Worm (Caenorhabditis elegans) whole organism, L4 larva: ENCODE results near the gene fbxl-3.

Experiments used
- D1046.2 ChIP-seq: fragments of 200-800 bp; sonication (Bioruptor generic); IDR thresholded peaks from 2 replicates; pipeline ENCODE4 v1.3.6; 2022; ENCODE audit warnings: missing genetic modification characterization, missing compliant biosample characterization
- F10B5.3 ChIP-seq: sonication (generic microtip); optimal IDR thresholded peaks from 2 replicates; lab custom pipeline; 2016; ENCODE audit warnings: mild to moderate bottlenecking, missing genetic modification characterization, missing compliant biosample characterization
- F26F4.8 ChIP-seq: fragments of 200-800 bp; sonication (Bioruptor generic); conservative IDR thresholded peaks from 2 replicates; pipeline ENCODE4 v1.3.6; 2022; ENCODE audit warnings: missing genetic modification characterization, missing compliant biosample characterization
- F37D6.2 ChIP-seq: sonication (generic microtip); optimal IDR thresholded peaks from 2 replicates; lab custom pipeline; 2016; ENCODE audit warnings: mild to moderate bottlenecking, missing genetic modification characterization, missing compliant biosample characterization
- F44E2.7 ChIP-seq: fragments of 200-800 bp; sonication (Bioruptor generic); IDR thresholded peaks from 2 replicates; pipeline ENCODE4 v2.1.2; 2022; ENCODE audit warnings: missing genetic modification characterization, missing compliant biosample characterization
- T20F7.1 ChIP-seq: fragments of 200-800 bp; sonication (Bioruptor generic); optimal IDR thresholded peaks from 2 replicates; lab custom pipeline; 2018; ENCODE audit warnings: mild to moderate bottlenecking, missing genetic modification characterization, missing compliant biosample characterization
- T26A8.4 ChIP-seq: fragments of 200-800 bp; sonication (Bioruptor generic); IDR thresholded peaks from 2 replicates; pipeline ENCODE4 v1.3.6; 2022; ENCODE audit warnings: missing genetic modification characterization, missing compliant biosample characterization
- Y75B8A.6 ChIP-seq: fragments of 200-800 bp; sonication (Bioruptor generic); IDR thresholded peaks from 2 replicates; pipeline ENCODE4 v1.3.6; 2022; ENCODE audit warnings: missing genetic modification reagents, missing genetic modification characterization, missing compliant biosample characterization
- ZK546.5 ChIP-seq, 2 experiments: sonication (generic microtip); optimal IDR thresholded peaks; 2 replicates each; lab custom pipeline; 2017; ENCODE audit warnings: missing biosample characterization in 2 of 2, missing genetic modification characterization in 2 of 2
- aha-1 ChIP-seq: fragments of 150-350 bp; peaks from one replicate; lab custom pipeline; 2014; ENCODE audit warnings: missing biosample characterization, missing genetic modification characterization
- aly-2 ChIP-seq: sonication (generic microtip); optimal IDR thresholded peaks from 2 replicates; lab custom pipeline; 2018; ENCODE audit warnings: missing biosample characterization, missing genetic modification characterization
- ceh-62 ChIP-seq: sonication (generic microtip); optimal IDR thresholded peaks from 2 replicates; lab custom pipeline; 2017; ENCODE audit warnings: missing biosample characterization, missing genetic modification characterization
- ces-1 ChIP-seq: fragments of 150-350 bp; sonication (generic microtip); optimal IDR thresholded peaks from 4 replicates; lab custom pipeline; 2014; ENCODE audit warnings: missing biosample characterization, missing genetic modification reagents, missing genetic modification characterization
- daf-8 ChIP-seq: fragments of 200-800 bp; sonication (Bioruptor generic); IDR thresholded peaks from 2 replicates; pipeline ENCODE4 v1.3.6; 2022; ENCODE audit warnings: missing genetic modification characterization, missing compliant biosample characterization
- dmd-9 ChIP-seq: fragments of 200-800 bp; sonication (Bioruptor generic); IDR thresholded peaks from 2 replicates; pipeline ENCODE4 v1.3.6; 2022; ENCODE audit warnings: missing genetic modification reagents, missing genetic modification characterization, missing compliant biosample characterization
- dpl-1 ChIP-seq: fragments of 150-350 bp; optimal IDR thresholded peaks from 2 replicates; lab custom pipeline; 2014; ENCODE audit warnings: missing biosample characterization, missing genetic modification reagents, missing genetic modification characterization
- egl-27 ChIP-seq: sonication (generic microtip); optimal IDR thresholded peaks from 3 replicates; lab custom pipeline; 2017; ENCODE audit warnings: missing biosample characterization, missing genetic modification reagents, missing genetic modification characterization
- fos-1 ChIP-seq: fragments of 150-350 bp; optimal IDR thresholded peaks from 2 replicates; lab custom pipeline; 2014; ENCODE audit warnings: missing biosample characterization, missing genetic modification characterization
- hlh-11 ChIP-seq: fragments of 200-800 bp; sonication (Bioruptor generic); optimal IDR thresholded peaks from 2 replicates; lab custom pipeline; 2018; ENCODE audit warnings: mild to moderate bottlenecking, missing genetic modification characterization, missing compliant biosample characterization
- hlh-30 ChIP-seq: sonication (generic microtip); optimal IDR thresholded peaks from 2 replicates; lab custom pipeline; 2017; ENCODE audit warnings: antibody characterized with exemption, mild to moderate bottlenecking, missing genetic modification characterization, missing compliant biosample characterization; ENCODE audit not compliant: insufficient read depth
- lim-7 ChIP-seq: fragments of 200-800 bp; sonication (Bioruptor generic); IDR thresholded peaks from 2 replicates; pipeline ENCODE4 v1.3.6; 2022; ENCODE audit warnings: missing genetic modification characterization, missing compliant biosample characterization
- lin-1 ChIP-seq: fragments of 200-800 bp; sonication (Bioruptor generic); IDR thresholded peaks from 2 replicates; pipeline ENCODE4 v1.3.6; 2022; ENCODE audit warnings: missing genetic modification reagents, missing genetic modification characterization, missing compliant biosample characterization
- lin-13 ChIP-seq: fragments of 150-350 bp; optimal IDR thresholded peaks from 2 replicates; lab custom pipeline; 2014; ENCODE audit warnings: missing biosample characterization, missing genetic modification reagents, missing genetic modification characterization
- lin-29 ChIP-seq: fragments of 200-800 bp; sonication (Bioruptor generic); IDR thresholded peaks from 2 replicates; pipeline ENCODE4 v1.3.6; 2022; ENCODE audit warnings: missing genetic modification reagents, missing genetic modification characterization, missing compliant biosample characterization
- lin-38 ChIP-seq: fragments of 200-800 bp; sonication (Bioruptor generic); IDR thresholded peaks from 2 replicates; pipeline ENCODE4 v1.3.6; 2022; ENCODE audit warnings: missing genetic modification reagents, missing genetic modification characterization, missing compliant biosample characterization
- lin-39 ChIP-seq: fragments of 150-350 bp; optimal IDR thresholded peaks from 2 replicates; lab custom pipeline; 2014; ENCODE audit warnings: missing biosample characterization, missing genetic modification reagents, missing genetic modification characterization
- madf-9 ChIP-seq: fragments of 200-800 bp; sonication (Bioruptor generic); conservative IDR thresholded peaks from 2 replicates; pipeline ENCODE4 v1.3.6; 2022; ENCODE audit warnings: missing genetic modification reagents, missing genetic modification characterization, missing compliant biosample characterization
- mdt-29 ChIP-seq: fragments of 200-800 bp; sonication (Bioruptor generic); IDR thresholded peaks from 2 replicates; pipeline ENCODE4 v1.3.6; 2022; ENCODE audit warnings: missing genetic modification reagents, missing genetic modification characterization, missing compliant biosample characterization
- mes-2 ChIP-seq: sonication (generic microtip); optimal IDR thresholded peaks from 2 replicates; lab custom pipeline; 2016; ENCODE audit warnings: missing genotype, mild to moderate bottlenecking, missing genetic modification characterization, missing compliant biosample characterization; ENCODE audit not compliant: poor library complexity, severe bottlenecking
- mxl-3 ChIP-seq: fragments of 200-800 bp; sonication (Bioruptor generic); optimal IDR thresholded peaks from 2 replicates; lab custom pipeline; 2018; ENCODE audit warnings: mild to moderate bottlenecking, missing genetic modification characterization, missing compliant biosample characterization
- nhr-10 ChIP-seq: fragments of 150-350 bp; optimal IDR thresholded peaks from 2 replicates; lab custom pipeline; 2014; ENCODE audit warnings: missing biosample characterization, missing genetic modification characterization
- nhr-28 ChIP-seq: fragments of 150-350 bp; optimal IDR thresholded peaks from 2 replicates; lab custom pipeline; 2014; ENCODE audit warnings: missing biosample characterization, missing genetic modification characterization
- nhr-42 ChIP-seq: fragments of 200-800 bp; sonication (Bioruptor generic); IDR thresholded peaks from 2 replicates; pipeline ENCODE4 v1.3.6; 2022; ENCODE audit warnings: missing genetic modification characterization, missing compliant biosample characterization
- nhr-77 ChIP-seq: fragments of 150-350 bp; optimal IDR thresholded peaks from 2 replicates; lab custom pipeline; 2014; ENCODE audit warnings: missing biosample characterization, missing genetic modification characterization
- pha-4 ChIP-seq, 2 experiments: fragments of 150-350 bp in 1 of 2; fragments of 200-800 bp in 1 of 2; sonication (Bioruptor generic) in 1 of 2; IDR thresholded peaks in 1 of 2; optimal IDR thresholded peaks in 1 of 2; 2 replicates each; pipeline versions ENCODE4 v1.3.6 to Lab custom; 2014 to 2022; ENCODE audit warnings: missing genetic modification characterization in 2 of 2, missing genetic modification reagents in 2 of 2, missing biosample characterization in 1 of 2, missing compliant biosample characterization in 1 of 2
- pqm-1 ChIP-seq: sonication (generic microtip); optimal IDR thresholded peaks from 2 replicates; lab custom pipeline; 2017; ENCODE audit warnings: missing biosample characterization, missing genetic modification characterization
- rbr-2 ChIP-seq: sonication (generic microtip); optimal IDR thresholded peaks from 2 replicates; lab custom pipeline; 2016; ENCODE audit warnings: missing genotype, missing genetic modification characterization, missing compliant biosample characterization
- set-16 ChIP-seq: fragments of 200-800 bp; sonication (Bioruptor generic); IDR thresholded peaks from 2 replicates; pipeline ENCODE4 v1.3.6; 2022; ENCODE audit warnings: missing genetic modification reagents, missing genetic modification characterization, missing compliant biosample characterization
- spr-1 ChIP-seq: sonication (generic microtip); optimal IDR thresholded peaks from 2 replicates; lab custom pipeline; 2016; ENCODE audit warnings: mild to moderate bottlenecking, missing genetic modification characterization, missing compliant biosample characterization
- zip-11 ChIP-seq: fragments of 200-800 bp; sonication (Bioruptor generic); IDR thresholded peaks from 2 replicates; pipeline ENCODE4 v1.3.6; 2022; ENCODE audit warnings: missing genetic modification characterization, missing compliant biosample characterization
- zip-2 ChIP-seq: fragments of 150-350 bp; optimal IDR thresholded peaks from 2 replicates; lab custom pipeline; 2014; ENCODE audit warnings: missing biosample characterization, missing genetic modification characterization

Gene fbxl-3

ce11 chrII:5399201-5399600, 499 bp upstream of the fbxl-3 start, which contains the start of gene mog-5:
Gene mog-5, plus strand, starts transcription at chrII:5399538.
- TF ChIP-seq aly-2 (tag; lab: Kevin White, UChicago) = no peak
- no peak for TF ChIP-seq daf-8 (GFP tag; lab: Robert Waterston, UW)
- TF ChIP-seq dpl-1 (GFP tag; lab: Kevin White, UChicago) = peak; percentile 26
- TF ChIP-seq lin-38 = peak; percentile 40; the same call in 1 of the 2 replicates
- no peak for TF ChIP-seq pha-4 (GFP tag; IDR thresholded peaks at IDR 0.05; lab: Robert Waterston, UW)
- peak; percentile 25 for TF ChIP-seq pha-4 (tag; optimal IDR thresholded peaks at IDR 0.05; lab: Kevin White, UChicago)
- TF ChIP-seq mes-2 (tag; lab: Kevin White, UChicago) = peak; percentile 77
- TF ChIP-seq hlh-30 (tag; lab: Kevin White, UChicago) = peak; percentile 23
- no peak for TF ChIP-seq T20F7.1 (GFP tag; lab: Kevin White, UChicago)

ce11 chrII:5395594-5395993, 3.1 kb downstream of the fbxl-3 start, which contains the start of gene pink-1:
Gene pink-1, minus strand, starts transcription at chrII:5395694.
- TF ChIP-seq pqm-1 (tag; lab: Kevin White, UChicago) (no peak), lin-38 (0 out of 2 replicates have a peak, but pooled peaks have one; percentile 17)

- TF ChIP-seq ZK546.5 (tag; optimal IDR thresholded peaks at IDR 0.05; lab: Kevin White, UChicago) (no peak), aha-1 (tag; lab: Kevin White, UChicago) (peak; percentile 11)
Measured at ce11 chrII:5393090-5393489, 5.6 kb downstream of the fbxl-3 start, which contains the start of gene brap-2. Gene brap-2, minus strand, starts transcription at chrII:5393190.

- TF ChIP-seq lin-1 (GFP tag; lab: Robert Waterston, UW) (no peak), dpl-1 (GFP tag; lab: Kevin White, UChicago) (peak; percentile 55)
Measured at ce11 chrII:5391447-5391846, 7.3 kb downstream of the fbxl-3 start.

ce11 chrII:5389831-5390323, 8.8 kb downstream of the fbxl-3 start, which contains the start of gene ndx-6:
Gene ndx-6, minus strand, starts transcription at chrII:5389881.
- TF ChIP-seq dmd-9 (0 out of 2 replicates have a peak, but pooled peaks have one; percentile 42), aha-1 (tag; lab: Kevin White, UChicago) (peak; percentile 42), nhr-42 (GFP tag; lab: Robert Waterston, UW) (0 out of 2 replicates have a peak, but pooled peaks have one; percentile 64), daf-8 (GFP tag; lab: Robert Waterston, UW) (no peak), lin-39 (no peak), mdt-29 (GFP tag; lab: Robert Waterston, UW) (no peak), zip-11 (GFP tag; lab: Robert Waterston, UW) (no peak), nhr-77 (peak; percentile 88), Y75B8A.6 (GFP tag; lab: Robert Waterston, UW) (no peak), set-16 (GFP tag; lab: Robert Waterston, UW) (no peak), spr-1 (tag; lab: Kevin White, UChicago) (peak; percentile 66), D1046.2 (GFP tag; lab: Robert Waterston, UW) (no peak), hlh-11 (tag; lab: Kevin White, UChicago) (peak; percentile 72), T26A8.4 (GFP tag; lab: Robert Waterston, UW) (peak; percentile 74), F26F4.8 (GFP tag; lab: Robert Waterston, UW) (no peak), mxl-3 (GFP tag; lab: Kevin White, UChicago) (peak; percentile 57), egl-27 (tag; lab: Kevin White, UChicago) (no peak), zip-2 (tag; lab: Kevin White, UChicago) (no peak), lim-7 (GFP tag; lab: Robert Waterston, UW) (no peak), nhr-10 (tag; lab: Kevin White, UChicago) (no peak), ceh-62 (no peak), fos-1 (tag; lab: Kevin White, UChicago) (no peak), F44E2.7 (GFP tag; lab: Robert Waterston, UW) (no peak), nhr-28 (tag; lab: Kevin White, UChicago) (peak; percentile 49), madf-9 (GFP tag; lab: Robert Waterston, UW) (peak; percentile 35; the same call in 1 of the 2 replicates), F10B5.3 (tag; lab: Kevin White, UChicago) (no peak), lin-29 (GFP tag; lab: Robert Waterston, UW) (0 out of 2 replicates have a peak, but pooled peaks have one; percentile 32), ces-1 (GFP tag; lab: Kevin White, UChicago) (no peak), ZK546.5 (tag; optimal IDR thresholded peaks at IDR 0.05; lab: Kevin White, UChicago) (no peak), lin-13 (GFP tag; lab: Kevin White, UChicago) (peak; percentile 64), F37D6.2 (tag; lab: Kevin White, UChicago) (peak; percentile 31), rbr-2 (peak; percentile 75), hlh-30 (tag; lab: Kevin White, UChicago) (peak; percentile 66)
